Fruit fly (Drosophila melanogaster) whole organism, embryonic: ENCODE measurements around the gene nxf2.
A peak's percentile ranks its signal among the peaks of the same experiment; 100 is the strongest.

Experiments
- Abd-B ChIP-seq: fragments of 200-800 bp; sonication (Bioruptor generic); optimal IDR thresholded peaks from 2 replicates; lab custom pipeline; 2018; ENCODE audit warnings: missing biosample characterization, mild to moderate bottlenecking, missing genetic modification characterization, moderate library complexity
- Aef1 ChIP-seq: fragments of 200-800 bp; sonication (Bioruptor generic); IDR thresholded peaks from 3 replicates; pipeline ENCODE4 v1.3.6; 2022; ENCODE audit warnings: missing biosample characterization, missing genetic modification characterization
- BEAF-32 ChIP-seq: fragments of 200-800 bp; sonication (Bioruptor generic); optimal IDR thresholded peaks from 3 replicates; lab custom pipeline; 2017; ENCODE audit warnings: missing biosample characterization, missing genetic modification characterization, mild to moderate bottlenecking, moderate library complexity, missing genetic modification reagents
- CG10267 ChIP-seq: fragments of 200-800 bp; sonication (Bioruptor generic); optimal IDR thresholded peaks from 2 replicates; lab custom pipeline; 2018; ENCODE audit warnings: missing biosample characterization, mild to moderate bottlenecking, missing genetic modification characterization, moderate library complexity
- CG10321 ChIP-seq: fragments of 200-800 bp; sonication (Bioruptor generic); IDR thresholded peaks from 2 replicates; pipeline ENCODE4 v1.3.6; 2022; ENCODE audit warnings: missing biosample characterization, missing genetic modification characterization
- CG13894 ChIP-seq: fragments of 200-800 bp; sonication (Bioruptor generic); optimal IDR thresholded peaks from 3 replicates; lab custom pipeline; 2018; ENCODE audit warnings: missing biosample characterization, mild to moderate bottlenecking, missing genetic modification characterization, moderate library complexity
- CG15073 ChIP-seq: fragments of 200-800 bp; sonication (Bioruptor generic); optimal IDR thresholded peaks from 2 replicates; lab custom pipeline; 2016; ENCODE audit warnings: missing biosample characterization, missing genetic modification characterization
- CG30431 ChIP-seq: fragments of 200-800 bp; sonication (Bioruptor generic); optimal IDR thresholded peaks from 2 replicates; lab custom pipeline; 2017; ENCODE audit warnings: missing biosample characterization, missing genetic modification characterization
- CG34376 ChIP-seq: fragments of 200-800 bp; sonication (Bioruptor generic); optimal IDR thresholded peaks from 2 replicates; lab custom pipeline; 2018; ENCODE audit warnings: missing biosample characterization, mild to moderate bottlenecking, missing genetic modification characterization
- CG3726 ChIP-seq: fragments of 200-800 bp; sonication (Bioruptor generic); IDR thresholded peaks from 3 replicates; pipeline ENCODE4, ENCODE4 v1.3.6; 2022; ENCODE audit warnings: missing biosample characterization, missing genetic modification characterization
- CG4404 ChIP-seq: fragments of 200-800 bp; sonication (Bioruptor generic); IDR thresholded peaks from 2 replicates; pipeline ENCODE4 v1.3.6; 2022; ENCODE audit warnings: missing biosample characterization, missing genetic modification characterization
- CG6689 ChIP-seq: fragments of 200-800 bp; sonication (Bioruptor generic); IDR thresholded peaks from 2 replicates; pipeline ENCODE4 v1.3.6; 2022; ENCODE audit warnings: missing biosample characterization, missing genetic modification characterization
- CG6854 ChIP-seq: fragments of 200-800 bp; sonication (Bioruptor generic); optimal IDR thresholded peaks from 3 replicates; lab custom pipeline; 2017; ENCODE audit warnings: missing biosample characterization, mild to moderate bottlenecking, missing genetic modification characterization
- CG7786 ChIP-seq: fragments of 200-800 bp; sonication (Bioruptor generic); optimal IDR thresholded peaks from 2 replicates; lab custom pipeline; 2016; ENCODE audit warnings: missing biosample characterization, missing genetic modification characterization
- CG8290 ChIP-seq, 3 experiments: fragments of 200-800 bp; sonication (Bioruptor generic); optimal IDR thresholded peaks; 2 replicates each; lab custom pipeline; 2016 to 2019; ENCODE audit warnings: missing biosample characterization in 3 of 3, missing genetic modification characterization in 3 of 3, mild to moderate bottlenecking in 2 of 3, moderate library complexity in 1 of 3
- CG8765 ChIP-seq: fragments of 200-800 bp; sonication (Bioruptor generic); IDR thresholded peaks from 2 replicates; pipeline ENCODE4 v1.3.6; 2022; ENCODE audit warnings: missing biosample characterization, missing genetic modification characterization
- CG9727 ChIP-seq: fragments of 200-800 bp; sonication (Bioruptor generic); optimal IDR thresholded peaks from 3 replicates; lab custom pipeline; 2017; ENCODE audit warnings: missing biosample characterization, mild to moderate bottlenecking, missing genetic modification characterization
- Drgx ChIP-seq: fragments of 200-800 bp; sonication (Bioruptor generic); IDR thresholded peaks from 2 replicates; pipeline ENCODE4 v1.3.6; 2022; ENCODE audit warnings: missing biosample characterization, missing genetic modification characterization
- Ets65A ChIP-seq: fragments of 200-800 bp; sonication (Bioruptor generic); peaks from one replicate; lab custom pipeline; 2016; ENCODE audit warnings: missing biosample characterization, missing genetic modification characterization
- Fer1 ChIP-seq: fragments of 200-800 bp; sonication (Bioruptor generic); optimal IDR thresholded peaks from 2 replicates; lab custom pipeline; 2017; ENCODE audit warnings: missing biosample characterization, mild to moderate bottlenecking, missing genetic modification characterization
- Fer2 ChIP-seq: fragments of 200-800 bp; sonication (Bioruptor generic); optimal IDR thresholded peaks from 2 replicates; lab custom pipeline; 2018; ENCODE audit warnings: missing biosample characterization, mild to moderate bottlenecking, missing genetic modification characterization, moderate library complexity
- HHEX ChIP-seq: fragments of 200-800 bp; sonication (Bioruptor generic); optimal IDR thresholded peaks from 3 replicates; lab custom pipeline; 2017; ENCODE audit warnings: missing biosample characterization, mild to moderate bottlenecking, missing genetic modification characterization, missing genetic modification reagents
- HLH4C ChIP-seq: fragments of 200-800 bp; sonication (Bioruptor generic); IDR thresholded peaks from 3 replicates; pipeline ENCODE4 v1.3.6; 2022; ENCODE audit warnings: missing biosample characterization, missing genetic modification characterization; ENCODE audit not compliant: partially characterized antibody
- Hand ChIP-seq: fragments of 200-800 bp; sonication (Bioruptor generic); optimal IDR thresholded peaks from 2 replicates; lab custom pipeline; 2017; ENCODE audit warnings: mild to moderate bottlenecking, missing biosample characterization, missing genetic modification reagents, missing genetic modification characterization
- NC2β ChIP-seq: fragments of 200-800 bp; sonication (Bioruptor generic); optimal IDR thresholded peaks from 2 replicates; lab custom pipeline; 2016; ENCODE audit warnings: missing biosample characterization, missing genetic modification characterization
- Opbp ChIP-seq: fragments of 200-800 bp; sonication (Bioruptor generic); IDR thresholded peaks from 3 replicates; pipeline ENCODE4 v1.3.6; 2022; ENCODE audit warnings: missing biosample characterization, missing genetic modification characterization; ENCODE audit not compliant: partially characterized antibody
- Ptx1 ChIP-seq: fragments of 200-800 bp; sonication (Bioruptor generic); IDR thresholded peaks from 2 replicates; pipeline ENCODE4 v1.3.6; 2022; ENCODE audit warnings: missing biosample characterization, missing genetic modification characterization
- Six4 ChIP-seq: fragments of 200-800 bp; sonication (Bioruptor generic); optimal IDR thresholded peaks from 2 replicates; lab custom pipeline; 2016; ENCODE audit warnings: missing biosample characterization, missing genetic modification characterization
- Sry-δ ChIP-seq: fragments of 200-800 bp; sonication (Bioruptor generic); optimal IDR thresholded peaks from 2 replicates; lab custom pipeline; 2016; ENCODE audit warnings: missing biosample characterization, missing genetic modification characterization
- Usf ChIP-seq: fragments of 200-800 bp; sonication (Bioruptor generic); optimal IDR thresholded peaks from 2 replicates; lab custom pipeline; 2017; ENCODE audit warnings: missing genotype, missing biosample characterization, missing genetic modification characterization
- ac ChIP-seq: fragments of 200-800 bp; sonication (Bioruptor generic); optimal IDR thresholded peaks from 3 replicates; lab custom pipeline; 2017; ENCODE audit warnings: missing biosample characterization, mild to moderate bottlenecking, missing genetic modification characterization
- al ChIP-seq: fragments of 200-800 bp; sonication (Bioruptor generic); IDR thresholded peaks from 2 replicates; pipeline ENCODE4 v1.3.6; 2022; ENCODE audit warnings: missing biosample characterization, missing genetic modification characterization
- ash1 ChIP-seq: fragments of 200-800 bp; sonication (Bioruptor generic); optimal IDR thresholded peaks from 2 replicates; lab custom pipeline; 2018; ENCODE audit warnings: missing biosample characterization, mild to moderate bottlenecking, missing genetic modification characterization
- bsh ChIP-seq, 2 experiments: fragments of 200-800 bp; sonication (Bioruptor generic); optimal IDR thresholded peaks; 2 replicates each; lab custom pipeline; 2017 to 2018; ENCODE audit warnings: mild to moderate bottlenecking in 2 of 2, missing biosample characterization in 2 of 2, missing genetic modification characterization in 2 of 2, moderate library complexity in 1 of 2
- crc ChIP-seq: fragments of 200-800 bp; sonication (Bioruptor generic); optimal IDR thresholded peaks from 2 replicates; lab custom pipeline; 2016; ENCODE audit warnings: missing biosample characterization, missing genetic modification characterization
- dimm ChIP-seq: fragments of 200-800 bp; sonication (Bioruptor generic); IDR thresholded peaks from 2 replicates; pipeline ENCODE4 v1.3.6; 2022; ENCODE audit warnings: missing biosample characterization, missing genetic modification characterization
- emc ChIP-seq: fragments of 200-800 bp; sonication (Bioruptor generic); optimal IDR thresholded peaks from 2 replicates; lab custom pipeline; 2016; ENCODE audit warnings: missing biosample characterization, missing genetic modification characterization
- gcm2 ChIP-seq: fragments of 200-800 bp; sonication (Bioruptor generic); optimal IDR thresholded peaks from 2 replicates; lab custom pipeline; 2016; ENCODE audit warnings: missing biosample characterization, missing genetic modification characterization
- her ChIP-seq: fragments of 200-800 bp; sonication (Bioruptor generic); optimal IDR thresholded peaks from 2 replicates; lab custom pipeline; 2016; ENCODE audit warnings: missing biosample characterization, missing genetic modification characterization
- jumu ChIP-seq: fragments of 200-800 bp; sonication (Bioruptor generic); optimal IDR thresholded peaks from 3 replicates; lab custom pipeline; 2016; ENCODE audit warnings: missing biosample characterization, missing genetic modification characterization
- kah ChIP-seq: fragments of 200-800 bp; sonication (Bioruptor generic); optimal IDR thresholded peaks from 2 replicates; lab custom pipeline; 2018; ENCODE audit warnings: missing biosample characterization, mild to moderate bottlenecking, missing genetic modification characterization
- pan ChIP-seq, 4 experiments: fragments of >200 bp in 3 of 4; fragments of 200-800 bp in 1 of 4; sonication (Bioruptor generic) in 1 of 4; optimal IDR thresholded peaks in 3 of 4; IDR thresholded peaks in 1 of 4; 2 replicates each; pipeline versions ENCODE4 v1.3.6 to Lab custom; 2017 to 2022; ENCODE audit warnings: missing biosample characterization in 2 of 4, missing genetic modification characterization in 2 of 4, mixed read lengths in 1 of 4
- pnt ChIP-seq: fragments of 200-800 bp; sonication (Bioruptor generic); optimal IDR thresholded peaks from 3 replicates; lab custom pipeline; 2016; ENCODE audit warnings: missing biosample characterization, missing genetic modification characterization
- pzg ChIP-seq: fragments of 200-800 bp; sonication (Bioruptor generic); optimal IDR thresholded peaks from 3 replicates; lab custom pipeline; 2018; ENCODE audit warnings: missing biosample characterization, mild to moderate bottlenecking, missing genetic modification characterization, moderate library complexity
- schlank ChIP-seq: fragments of 200-800 bp; sonication (Bioruptor generic); optimal IDR thresholded peaks from 2 replicates; lab custom pipeline; 2018; ENCODE audit warnings: missing biosample characterization, mild to moderate bottlenecking, missing genetic modification characterization
- scrt ChIP-seq: fragments of 200-800 bp; sonication (Bioruptor generic); optimal IDR thresholded peaks from 2 replicates; lab custom pipeline; 2018; ENCODE audit warnings: missing biosample characterization, mild to moderate bottlenecking, missing genetic modification characterization, moderate library complexity
- sug ChIP-seq: fragments of 200-800 bp; optimal IDR thresholded peaks from 2 replicates; lab custom pipeline; 2019; ENCODE audit warnings: missing biosample characterization, mild to moderate bottlenecking, missing genetic modification characterization, moderate library complexity
- tna ChIP-seq: fragments of 200-800 bp; sonication (Bioruptor generic); IDR thresholded peaks from 2 replicates; pipeline ENCODE4 v1.3.6; 2022; ENCODE audit warnings: missing biosample characterization, missing genetic modification characterization; ENCODE audit not compliant: partially characterized antibody
- toy ChIP-seq: fragments of 200-800 bp; sonication (Bioruptor generic); IDR thresholded peaks from 2 replicates; pipeline ENCODE4 v1.3.6; 2022; ENCODE audit warnings: missing biosample characterization, missing genetic modification characterization
- vvl ChIP-seq: fragments of 200-800 bp; sonication (Bioruptor generic); IDR thresholded peaks from 2 replicates; pipeline ENCODE4 v1.3.6; 2022; ENCODE audit warnings: missing biosample characterization, missing genetic modification characterization

nxf2 gene

dm6 chr3L:16612152-16612551, 32.0 kb upstream of the nxf2 start, which contains the start of gene CG4101 (continued):
- TF ChIP-seq Aef1 (peak; percentile 80), crc (GFP tag; lab: Kevin White, UChicago) (peak; percentile 49), her (GFP tag; lab: Kevin White, UChicago) (peak; percentile 48), al (GFP tag; lab: Robert Waterston, UW) (peak; percentile 80), emc (GFP tag; lab: Kevin White, UChicago) (peak; percentile 21), Fer1 (GFP tag; lab: Kevin White, UChicago) (peak; percentile 80), CG15073 (GFP tag; lab: Kevin White, UChicago) (no peak), CG10321 (GFP tag; lab: Robert Waterston, UW) (0 out of 2 replicates have a peak, but pooled peaks have one; percentile 38), Ptx1 (GFP tag; lab: Robert Waterston, UW) (peak; percentile 83), jumu (GFP tag; lab: Kevin White, UChicago) (peak; percentile 58), schlank (peak; percentile 48), pnt (peak; percentile 66), CG6689 (GFP tag; lab: Robert Waterston, UW) (peak; percentile 77), HHEX (GFP tag; lab: Kevin White, UChicago) (peak; percentile 54), sug (tag; lab: Kevin White, UChicago) (peak; percentile 88), Usf (no peak), CG8290 (GFP tag; optimal IDR thresholded peaks at IDR 0.05; lab: Kevin White, UChicago) (peak; percentile 73), CG8290 (tag; optimal IDR thresholded peaks at IDR 0.05; lab: Kevin White, UChicago) (peak; percentile 45 to 57), CG30431 (GFP tag; lab: Kevin White, UChicago) (no peak), tna (GFP tag; lab: Robert Waterston, UW) (no peak), vvl (GFP tag; lab: Robert Waterston, UW) (peak; percentile 86), pan (optimal IDR thresholded peaks at IDR 0.05; lab: Kevin White, UChicago) (no peak), pan (GFP tag; optimal IDR thresholded peaks at IDR 0.05 in 1 of 2, IDR thresholded peaks at IDR 0.05 in 1 of 2) (peak in 1 of 2 experiments; percentile 66), ash1 (GFP tag; lab: Kevin White, UChicago) (no peak), kah (GFP tag; lab: Kevin White, UChicago) (no peak), Drgx (GFP tag; lab: Robert Waterston, UW) (peak; percentile 51; the same call in 1 of the 2 replicates), CG3726 (GFP tag; lab: Robert Waterston, UW) (no peak), Abd-B (GFP tag; lab: Kevin White, UChicago) (peak; percentile 75), Opbp (peak; percentile 70; the same call in 2 of the 3 replicates), Hand (GFP tag; lab: Kevin White, UChicago) (no peak), Sry-δ (GFP tag; lab: Kevin White, UChicago) (peak; percentile 94), CG7786 (peak; percentile 76), CG6854 (peak; percentile 30), ac (GFP tag; lab: Kevin White, UChicago) (no peak), CG4404 (GFP tag; lab: Robert Waterston, UW) (peak; percentile 57), Ets65A (GFP tag; lab: Kevin White, UChicago) (peak; percentile 96), CG13894 (tag; lab: Kevin White, UChicago) (peak; percentile 90), Six4 (GFP tag; lab: Kevin White, UChicago) (peak; percentile 68), HLH4C (GFP tag; lab: Robert Waterston, UW) (peak; percentile 71), CG34376 (GFP tag; lab: Kevin White, UChicago) (peak; percentile 77), dimm (GFP tag; lab: Robert Waterston, UW) (no peak), gcm2 (GFP tag; lab: Kevin White, UChicago) (peak; percentile 50), CG8765 (GFP tag; lab: Robert Waterston, UW) (peak; percentile 65), pzg (peak; percentile 77), bsh (GFP tag; optimal IDR thresholded peaks at IDR 0.05; lab: Kevin White, UChicago) (peak; percentile 35 to 79), CG9727 (GFP tag; lab: Kevin White, UChicago) (peak; percentile 72), Fer2 (tag; lab: Kevin White, UChicago) (peak; percentile 65), NC2β (GFP tag; lab: Kevin White, UChicago) (peak; percentile 73), scrt (peak; percentile 43), BEAF-32 (GFP tag; lab: Kevin White, UChicago) (peak; percentile 90), toy (GFP tag; lab: Robert Waterston, UW) (0 out of 2 replicates have a peak, but pooled peaks have one; percentile 18), CG10267 (tag; lab: Kevin White, UChicago) (peak; percentile 85)
